Worm (Caenorhabditis elegans) whole organism, young adult: Measurements from ENCODE around the gene nep-4.

Experiments
- B0035.1 ChIP-seq: sonication (generic microtip); optimal IDR thresholded peaks from 2 replicates; lab custom pipeline; 2016; ENCODE audit warnings: missing genetic modification characterization, mild to moderate bottlenecking, missing compliant biosample characterization, missing genotype, missing genetic modification reagents
- B0261.1 ChIP-seq: sonication (generic microtip); optimal IDR thresholded peaks from 2 replicates; lab custom pipeline; 2016; ENCODE audit warnings: mild to moderate bottlenecking, missing genetic modification characterization, moderate library complexity, missing compliant biosample characterization
- B0336.3 ChIP-seq: fragments of 200-800 bp; sonication (Bioruptor generic); IDR thresholded peaks from 2 replicates; pipeline ENCODE4 v1.3.6; 2022; ENCODE audit warnings: missing genetic modification characterization, missing compliant biosample characterization
- C06A6.2 ChIP-seq: fragments of 200-800 bp; sonication (Bioruptor generic); conservative IDR thresholded peaks from 2 replicates; pipeline ENCODE4 v1.3.6; 2022; ENCODE audit warnings: missing genetic modification characterization, missing compliant biosample characterization
- F33H1.4 ChIP-seq: fragments of 200-800 bp; sonication (Bioruptor generic); IDR thresholded peaks from 2 replicates; pipeline ENCODE4 v1.3.6; 2022; ENCODE audit warnings: missing genetic modification reagents, missing genetic modification characterization, missing compliant biosample characterization
- F37B4.10 ChIP-seq: fragments of 200-800 bp; sonication (Bioruptor generic); IDR thresholded peaks from 2 replicates; pipeline ENCODE4 v1.3.6; 2022; ENCODE audit warnings: missing genetic modification characterization, missing compliant biosample characterization
- F52B5.7 ChIP-seq: sonication (generic microtip); optimal IDR thresholded peaks from 2 replicates; lab custom pipeline; 2016; ENCODE audit warnings: mild to moderate bottlenecking, missing genetic modification characterization, missing compliant biosample characterization
- F57A8.1 ChIP-seq: fragments of 200-800 bp; sonication (Bioruptor generic); optimal IDR thresholded peaks from 2 replicates; lab custom pipeline; 2018; ENCODE audit warnings: mild to moderate bottlenecking, missing genetic modification characterization, moderate library complexity, missing compliant biosample characterization
- F57C9.4 ChIP-seq: sonication (generic microtip); optimal IDR thresholded peaks from 2 replicates; lab custom pipeline; 2017; ENCODE audit warnings: mild to moderate bottlenecking, missing genetic modification characterization, missing compliant biosample characterization
- Y53G8AR.9 ChIP-seq: fragments of 200-800 bp; sonication (Bioruptor generic); conservative IDR thresholded peaks from 2 replicates; pipeline ENCODE4 v1.3.6; 2022; ENCODE audit warnings: missing genetic modification reagents, missing genetic modification characterization, missing compliant biosample characterization
- Y95B8A.8 ChIP-seq: fragments of 200-800 bp; sonication (Bioruptor generic); IDR thresholded peaks from 2 replicates; pipeline ENCODE4 v1.3.6; 2022; ENCODE audit warnings: missing genetic modification reagents, missing genetic modification characterization, missing compliant biosample characterization
- akir-1 ChIP-seq: fragments of 200-800 bp; sonication (Bioruptor generic); optimal IDR thresholded peaks from 2 replicates; lab custom pipeline; 2018; ENCODE audit warnings: mild to moderate bottlenecking, missing genetic modification characterization, moderate library complexity, missing compliant biosample characterization
- aptf-3 ChIP-seq: fragments of 200-800 bp; sonication (Bioruptor generic); IDR thresholded peaks from 2 replicates; pipeline ENCODE4 v1.3.6; 2022; ENCODE audit warnings: missing genetic modification characterization, missing compliant biosample characterization
- attf-3 ChIP-seq: fragments of 200-800 bp; sonication (Bioruptor generic); conservative IDR thresholded peaks from 2 replicates; pipeline ENCODE4 v1.3.6; 2022; ENCODE audit warnings: missing genetic modification reagents, missing genetic modification characterization, missing compliant biosample characterization
- attf-6 ChIP-seq: fragments of 200-800 bp; sonication (Bioruptor generic); IDR thresholded peaks from 2 replicates; pipeline ENCODE4 v1.3.6; 2022; ENCODE audit warnings: missing genetic modification reagents, missing genetic modification characterization, missing compliant biosample characterization
- bed-1 ChIP-seq: fragments of 200-800 bp; sonication (Bioruptor generic); IDR thresholded peaks from 2 replicates; pipeline ENCODE4 v1.3.6; 2022; ENCODE audit warnings: missing genetic modification reagents, missing genetic modification characterization, missing compliant biosample characterization
- ccch-3 ChIP-seq: fragments of 200-800 bp; sonication (Bioruptor generic); optimal IDR thresholded peaks from 2 replicates; lab custom pipeline; 2018; ENCODE audit warnings: mild to moderate bottlenecking, missing genetic modification characterization, missing compliant biosample characterization
- cebp-1 ChIP-seq, 2 experiments: fragments of 200-800 bp in 1 of 2; sonication (Bioruptor generic) in 1 of 2; sonication (generic microtip) in 1 of 2; IDR thresholded peaks in 1 of 2; optimal IDR thresholded peaks in 1 of 2; 2 replicates each; pipeline versions ENCODE4 v1.3.6 to Lab custom; 2017 to 2022; ENCODE audit warnings: missing compliant biosample characterization in 2 of 2, missing genetic modification characterization in 2 of 2, mild to moderate bottlenecking in 1 of 2, missing genetic modification reagents in 1 of 2, moderate library complexity in 1 of 2
- ceh-100 ChIP-seq: fragments of 200-800 bp; sonication (Bioruptor generic); IDR thresholded peaks from 2 replicates; pipeline ENCODE4 v1.3.6; 2022; ENCODE audit warnings: missing genetic modification reagents, missing genetic modification characterization, missing compliant biosample characterization
- ceh-58 ChIP-seq: fragments of 200-800 bp; sonication (Bioruptor generic); IDR thresholded peaks from 2 replicates; pipeline ENCODE4 v1.3.6; 2022; ENCODE audit warnings: missing genetic modification characterization, missing compliant biosample characterization
- die-1 ChIP-seq: sonication (generic microtip); optimal IDR thresholded peaks from 2 replicates; lab custom pipeline; 2016; ENCODE audit warnings: missing genotype, mild to moderate bottlenecking, missing genetic modification characterization, missing compliant biosample characterization
- dpff-1 ChIP-seq: sonication (generic microtip); optimal IDR thresholded peaks from 2 replicates; lab custom pipeline; 2017; ENCODE audit warnings: mild to moderate bottlenecking, missing genetic modification characterization, missing compliant biosample characterization
- dpl-1 ChIP-seq: fragments of 150-350 bp; optimal IDR thresholded peaks from 2 replicates; lab custom pipeline; 2014; ENCODE audit warnings: missing biosample characterization, missing genetic modification reagents, missing genetic modification characterization
- efl-1 ChIP-seq: fragments of 150-350 bp; optimal IDR thresholded peaks from 2 replicates; lab custom pipeline; 2014; ENCODE audit warnings: missing biosample characterization, missing genetic modification reagents, missing genetic modification characterization
- egl-18 ChIP-seq: fragments of 200-800 bp; sonication (Bioruptor generic); IDR thresholded peaks from 2 replicates; pipeline ENCODE4 v1.3.6; 2022; ENCODE audit warnings: missing genetic modification reagents, missing genetic modification characterization, missing compliant biosample characterization
- egrh-3 ChIP-seq: fragments of 200-800 bp; sonication (Bioruptor generic); IDR thresholded peaks from 2 replicates; pipeline ENCODE4 v1.3.6; 2022; ENCODE audit warnings: missing genetic modification reagents, missing genetic modification characterization, missing compliant biosample characterization
- ets-4 ChIP-seq: fragments of 200-800 bp; sonication (Bioruptor generic); optimal IDR thresholded peaks from 2 replicates; lab custom pipeline; 2018; ENCODE audit warnings: mild to moderate bottlenecking, missing genetic modification characterization, missing compliant biosample characterization
- gei-17 ChIP-seq: fragments of 200-800 bp; sonication (Bioruptor generic); optimal IDR thresholded peaks from 2 replicates; lab custom pipeline; 2018; ENCODE audit warnings: mild to moderate bottlenecking, missing genetic modification characterization, missing compliant biosample characterization
- him-1 ChIP-seq: sonication (generic microtip); optimal IDR thresholded peaks from 2 replicates; lab custom pipeline; 2016; ENCODE audit warnings: missing genotype, missing genetic modification reagents, missing genetic modification characterization, missing compliant biosample characterization
- hlh-26 ChIP-seq: fragments of 200-800 bp; sonication (Bioruptor generic); conservative IDR thresholded peaks from 2 replicates; pipeline ENCODE4 v1.3.6; 2022; ENCODE audit warnings: missing genetic modification reagents, missing genetic modification characterization, missing compliant biosample characterization
- let-526 ChIP-seq: fragments of 200-800 bp; sonication (Bioruptor generic); IDR thresholded peaks from 2 replicates; pipeline ENCODE4 v1.3.6; 2022; ENCODE audit warnings: missing genetic modification reagents, missing genetic modification characterization, missing compliant biosample characterization
- let-607 ChIP-seq, 2 experiments: fragments of 200-800 bp in 1 of 2; sonication (Bioruptor generic) in 1 of 2; sonication (generic microtip) in 1 of 2; optimal IDR thresholded peaks; 2 replicates each; lab custom pipeline; 2016 to 2018; ENCODE audit warnings: mild to moderate bottlenecking in 2 of 2, missing compliant biosample characterization in 2 of 2, missing genetic modification characterization in 2 of 2, moderate library complexity in 2 of 2, missing genotype in 1 of 2
- lin-26 ChIP-seq: fragments of 200-800 bp; sonication (Bioruptor generic); IDR thresholded peaks from 2 replicates; pipeline ENCODE4 v1.3.6; 2022; ENCODE audit warnings: missing genetic modification reagents, missing genetic modification characterization, missing compliant biosample characterization
- lin-54 ChIP-seq: fragments of 200-800 bp; sonication (Bioruptor generic); optimal IDR thresholded peaks from 2 replicates; lab custom pipeline; 2018; ENCODE audit warnings: mild to moderate bottlenecking, missing genetic modification characterization, missing compliant biosample characterization
- madf-10 ChIP-seq: sonication (generic microtip); optimal IDR thresholded peaks from 2 replicates; lab custom pipeline; 2016; ENCODE audit warnings: mild to moderate bottlenecking, missing genetic modification characterization, missing compliant biosample characterization
- madf-8 ChIP-seq: fragments of 200-800 bp; sonication (Bioruptor generic); conservative IDR thresholded peaks from 2 replicates; pipeline ENCODE4 v1.3.6; 2022; ENCODE audit warnings: missing genetic modification reagents, missing genetic modification characterization, missing compliant biosample characterization
- nhr-27 ChIP-seq: fragments of 200-800 bp; sonication (Bioruptor generic); optimal IDR thresholded peaks from 2 replicates; lab custom pipeline; 2018; ENCODE audit warnings: mild to moderate bottlenecking, missing genetic modification characterization, moderate library complexity, missing compliant biosample characterization
- rcor-1 ChIP-seq: fragments of 200-800 bp; sonication (Bioruptor generic); IDR thresholded peaks from 2 replicates; pipeline ENCODE4 v1.3.6; 2022; ENCODE audit warnings: missing genetic modification reagents, missing genetic modification characterization, missing compliant biosample characterization
- repo-1 ChIP-seq: sonication (generic microtip); optimal IDR thresholded peaks from 2 replicates; lab custom pipeline; 2017; ENCODE audit warnings: mild to moderate bottlenecking, missing genetic modification characterization, missing compliant biosample characterization
- rpc-1 ChIP-seq, 2 experiments: fragments of 150-350 bp in 1 of 2; sonication (generic microtip) in 1 of 2; optimal IDR thresholded peaks; 2 replicates each; lab custom pipeline; 2014 to 2018; ENCODE audit warnings: missing biosample characterization in 1 of 2, missing genetic modification characterization in 1 of 2, missing genetic modification reagents in 1 of 2, missing genotype in 1 of 2
- snpc-1.1 ChIP-seq: sonication (generic microtip); optimal IDR thresholded peaks from 2 replicates; lab custom pipeline; 2017; ENCODE audit warnings: missing genetic modification characterization, mild to moderate bottlenecking, missing compliant biosample characterization, antibody characterized with exemption, moderate library complexity, missing genotype, missing genetic modification reagents; ENCODE audit not compliant: insufficient read depth
- snpc-1.3 ChIP-seq: sonication (generic microtip); optimal IDR thresholded peaks from 2 replicates; lab custom pipeline; 2017; ENCODE audit warnings: missing genetic modification characterization, mild to moderate bottlenecking, missing compliant biosample characterization, antibody characterized with exemption, moderate library complexity, missing genotype, missing genetic modification reagents; ENCODE audit not compliant: insufficient read depth
- somi-1 ChIP-seq: fragments of 200-800 bp; sonication (Bioruptor generic); optimal IDR thresholded peaks from 2 replicates; lab custom pipeline; 2018; ENCODE audit warnings: mild to moderate bottlenecking, missing genetic modification characterization, missing compliant biosample characterization
- zim-3 ChIP-seq: sonication (generic microtip); optimal IDR thresholded peaks from 2 replicates; lab custom pipeline; 2017; ENCODE audit warnings: mild to moderate bottlenecking, missing genetic modification characterization, moderate library complexity, missing compliant biosample characterization
- ztf-3 ChIP-seq: fragments of 200-800 bp; sonication (Bioruptor generic); optimal IDR thresholded peaks from 2 replicates; lab custom pipeline; 2018; ENCODE audit warnings: mild to moderate bottlenecking, missing genetic modification characterization, missing compliant biosample characterization
- ztf-6 ChIP-seq: fragments of 200-800 bp; sonication (Bioruptor generic); IDR thresholded peaks from 2 replicates; pipeline ENCODE4 v1.3.6; 2022; ENCODE audit warnings: missing genetic modification reagents, missing genetic modification characterization, missing compliant biosample characterization

The nep-4 gene

ce11 chrX:6867707-6868106, 4.5 kb upstream of the nep-4 start (continued):
- TF ChIP-seq lin-54 (GFP tag; lab: Kevin White, UChicago), result peak; percentile 64
- no peak for TF ChIP-seq F33H1.4 (GFP tag; lab: Robert Waterston, UW)
- TF ChIP-seq F37B4.10, result 0 out of 2 replicates have a peak, but pooled peaks have one; percentile 42
- TF ChIP-seq B0035.1 (tag; lab: Kevin White, UChicago), result peak; percentile 85
- no peak for TF ChIP-seq madf-8 (GFP tag; lab: Robert Waterston, UW)
- TF ChIP-seq let-607 (tag; optimal IDR thresholded peaks at IDR 0.05; lab: Kevin White, UChicago), result peak; percentile 61 to 62
- peak; percentile 79 for TF ChIP-seq attf-6 (GFP tag; lab: Robert Waterston, UW)
- peak; percentile 81 for TF ChIP-seq madf-10 (tag; lab: Kevin White, UChicago)

- TF ChIP-seq dpl-1, result no peak
- TF ChIP-seq bed-1 (GFP tag; lab: Robert Waterston, UW), result no peak
- no peak for TF ChIP-seq F57C9.4 (tag; lab: Kevin White, UChicago)
- no peak for TF ChIP-seq zim-3
- TF ChIP-seq gei-17, result no peak
- TF ChIP-seq aptf-3 (GFP tag; lab: Robert Waterston, UW), result no peak
- no peak for TF ChIP-seq let-526
- TF ChIP-seq egrh-3 (GFP tag; lab: Robert Waterston, UW), result no peak
- no peak for TF ChIP-seq nhr-27 (tag; lab: Kevin White, UChicago)
- peak; percentile 48 for TF ChIP-seq rpc-1 (optimal IDR thresholded peaks at IDR 0.05; lab: Kevin White, UChicago)
- TF ChIP-seq rpc-1 (tag; optimal IDR thresholded peaks at IDR 0.05; lab: Kevin White, UChicago), result peak; percentile 54
- TF ChIP-seq efl-1, result no peak
- TF ChIP-seq Y53G8AR.9 (GFP tag; lab: Robert Waterston, UW), result no peak
- no peak for TF ChIP-seq repo-1 (tag; lab: Kevin White, UChicago)
- TF ChIP-seq akir-1 (GFP tag; lab: Kevin White, UChicago), result no peak
- TF ChIP-seq attf-3 (GFP tag; lab: Robert Waterston, UW), result no peak
- TF ChIP-seq B0261.1 (tag; lab: Kevin White, UChicago), result peak; percentile 60
- TF ChIP-seq ets-4 (GFP tag; lab: Kevin White, UChicago), result no peak
- peak; percentile 60; the same call in 1 of the 2 replicates for TF ChIP-seq lin-26 (GFP tag; lab: Robert Waterston, UW)
- TF ChIP-seq somi-1 (GFP tag; lab: Kevin White, UChicago), result no peak
- no peak for TF ChIP-seq him-1
- no peak for TF ChIP-seq B0336.3
- TF ChIP-seq Y95B8A.8, result no peak
- no peak for TF ChIP-seq C06A6.2 (GFP tag; lab: Robert Waterston, UW)
- no peak for TF ChIP-seq snpc-1.3
- peak; percentile 17 for TF ChIP-seq die-1 (tag; lab: Kevin White, UChicago)
- no peak for TF ChIP-seq rcor-1
- no peak for TF ChIP-seq snpc-1.1 (tag; lab: Kevin White, UChicago)
- no peak for TF ChIP-seq ccch-3 (GFP tag; lab: Kevin White, UChicago)
- no peak for TF ChIP-seq ztf-6 (GFP tag; lab: Robert Waterston, UW)
- TF ChIP-seq F57A8.1 (GFP tag; lab: Kevin White, UChicago), result no peak
- no peak for TF ChIP-seq egl-18 (GFP tag; lab: Robert Waterston, UW)
- TF ChIP-seq let-607 (tag; optimal IDR thresholded peaks at IDR 0.05; lab: Kevin White, UChicago), result no peak
- no peak for TF ChIP-seq ceh-100 (GFP tag; lab: Robert Waterston, UW)
- TF ChIP-seq dpff-1 (tag; lab: Kevin White, UChicago), result no peak
- TF ChIP-seq ceh-58 (GFP tag; lab: Robert Waterston, UW), result no peak
- TF ChIP-seq cebp-1 (GFP tag; IDR thresholded peaks at IDR 0.05; lab: Robert Waterston, UW), result no peak
- no peak for TF ChIP-seq cebp-1 (tag; optimal IDR thresholded peaks at IDR 0.05; lab: Kevin White, UChicago)
- no peak for TF ChIP-seq ztf-3
- no peak for TF ChIP-seq F52B5.7 (tag; lab: Kevin White, UChicago)
- no peak for TF ChIP-seq B0035.1 (tag; lab: Kevin White, UChicago)
- TF ChIP-seq hlh-26 (GFP tag; lab: Robert Waterston, UW), result no peak
Observed at ce11 chrX:6866900-6867299, 3.7 kb upstream of the nep-4 start.
